Worm (Caenorhabditis elegans): Measurements from ENCODE around the gene M02D8.2.

DNA sequence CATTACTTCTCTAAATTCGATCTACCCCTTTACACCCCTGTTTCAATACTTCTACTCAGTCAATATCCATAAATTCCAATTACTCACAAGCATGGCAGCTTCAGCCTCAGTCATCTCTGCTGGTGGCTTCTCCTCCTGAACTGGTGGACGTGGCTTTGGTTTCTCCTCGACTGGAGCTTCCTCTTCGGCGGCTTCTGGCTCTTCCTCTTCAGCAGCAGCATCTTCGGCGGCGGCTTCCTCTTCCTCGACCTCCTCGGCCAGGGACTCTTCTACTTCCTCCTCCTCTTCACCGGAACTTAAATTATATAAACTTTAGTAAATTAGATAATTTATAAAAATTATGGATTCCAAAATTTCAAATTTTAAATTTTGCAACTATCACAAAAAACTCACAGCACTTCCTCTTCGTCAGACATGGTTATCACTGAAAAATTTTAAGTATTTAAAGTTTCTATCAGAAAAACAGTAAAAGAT lies 16.3 kb upstream of the M02D8.2 start, which contains the start of gene tnt-2:
- no peak for TF ChIP-seq egl-43 (GFP tag; IDR thresholded peaks at IDR 0.05)
- TF ChIP-seq lin-15B (tag; optimal IDR thresholded peaks at IDR 0.05), result no peak
- no peak for TF ChIP-seq skn-1 (tag; optimal IDR thresholded peaks at IDR 0.05)
- no peak for TF ChIP-seq hlh-30 (tag; optimal IDR thresholded peaks at IDR 0.05; ENCODE audit: insufficient read depth)
- TF ChIP-seq egl-27 (tag; optimal IDR thresholded peaks at IDR 0.05), result no peak
- TF ChIP-seq mdl-1 (tag; optimal IDR thresholded peaks at IDR 0.05), result no peak
- no peak for TF ChIP-seq ceh-32 (tag; optimal IDR thresholded peaks at IDR 0.05; ENCODE audit: poor library complexity)
- no peak for TF ChIP-seq ZK546.5 (tag; optimal IDR thresholded peaks at IDR 0.05)
- TF ChIP-seq lin-13 (GFP tag; optimal IDR thresholded peaks at IDR 0.05), result no peak
- no peak for TF ChIP-seq php-3 (GFP tag; IDR thresholded peaks at IDR 0.05)
- no peak for TF ChIP-seq nhr-42 (GFP tag; IDR thresholded peaks at IDR 0.05)
